Worm (Caenorhabditis elegans) whole organism, L2 larva: ENCODE data around the gene ZK1320.11.
A peak's percentile ranks its signal among the peaks of the same experiment; 100 is the strongest.

Source experiments
- Y55F3AM.14 ChIP-seq: fragments of 200-800 bp; sonication (Bioruptor generic); optimal IDR thresholded peaks from 2 replicates; lab custom pipeline; 2018; ENCODE audit warnings: mild to moderate bottlenecking, missing genetic modification characterization, missing compliant biosample characterization
- aly-2 ChIP-seq: fragments of 150-350 bp; optimal IDR thresholded peaks from 2 replicates; lab custom pipeline; 2014; ENCODE audit warnings: missing biosample characterization, missing genetic modification characterization
- ama-1 ChIP-seq: fragments of 150-350 bp; optimal IDR thresholded peaks from 2 replicates; lab custom pipeline; 2018; ENCODE audit warnings: inconsistent platforms
- crh-2 ChIP-seq: sonication (generic microtip); optimal IDR thresholded peaks from 2 replicates; lab custom pipeline; 2017; ENCODE audit warnings: missing biosample characterization, missing genetic modification characterization
- dmd-4 ChIP-seq: sonication (generic microtip); optimal IDR thresholded peaks from 2 replicates; lab custom pipeline; 2017; ENCODE audit warnings: missing biosample characterization, missing genetic modification characterization
- fos-1 ChIP-seq: fragments of 150-350 bp; optimal IDR thresholded peaks from 2 replicates; lab custom pipeline; 2014; ENCODE audit warnings: missing biosample characterization, missing genetic modification characterization
- gmeb-1 ChIP-seq: fragments of 150-350 bp; optimal IDR thresholded peaks from 2 replicates; lab custom pipeline; 2014; ENCODE audit warnings: missing biosample characterization, missing genetic modification characterization
- lsy-2 ChIP-seq, 2 experiments: fragments of 150-350 bp in 1 of 2; sonication (generic microtip) in 1 of 2; optimal IDR thresholded peaks; 2 replicates each; lab custom pipeline; 2014 to 2017; ENCODE audit warnings: missing biosample characterization in 2 of 2, missing genetic modification characterization in 2 of 2
- mdl-1 ChIP-seq, 2 experiments: fragments of 150-350 bp in 1 of 2; sonication (generic microtip) in 1 of 2; optimal IDR thresholded peaks; 2 replicates each; lab custom pipeline; 2017; ENCODE audit warnings: missing biosample characterization in 2 of 2, missing genetic modification characterization in 2 of 2
- nhr-11 ChIP-seq: fragments of 150-350 bp; optimal IDR thresholded peaks from 2 replicates; lab custom pipeline; 2014; ENCODE audit warnings: missing biosample characterization, missing genetic modification characterization
- nhr-6 ChIP-seq: fragments of 150-350 bp; optimal IDR thresholded peaks from 2 replicates; lab custom pipeline; 2014; ENCODE audit warnings: missing biosample characterization, missing genetic modification characterization
- snpc-4 ChIP-seq: fragments of 150-350 bp; optimal IDR thresholded peaks from 2 replicates; lab custom pipeline; 2014; ENCODE audit warnings: missing biosample characterization, missing genetic modification characterization
- unc-62 ChIP-seq: fragments of 150-350 bp; optimal IDR thresholded peaks from 2 replicates; lab custom pipeline; 2014; ENCODE audit warnings: missing biosample characterization, missing genetic modification reagents, missing genetic modification characterization
- ztf-11 ChIP-seq: sonication (generic microtip); optimal IDR thresholded peaks from 2 replicates; lab custom pipeline; 2017; ENCODE audit warnings: missing biosample characterization, missing genetic modification characterization

DNA sequence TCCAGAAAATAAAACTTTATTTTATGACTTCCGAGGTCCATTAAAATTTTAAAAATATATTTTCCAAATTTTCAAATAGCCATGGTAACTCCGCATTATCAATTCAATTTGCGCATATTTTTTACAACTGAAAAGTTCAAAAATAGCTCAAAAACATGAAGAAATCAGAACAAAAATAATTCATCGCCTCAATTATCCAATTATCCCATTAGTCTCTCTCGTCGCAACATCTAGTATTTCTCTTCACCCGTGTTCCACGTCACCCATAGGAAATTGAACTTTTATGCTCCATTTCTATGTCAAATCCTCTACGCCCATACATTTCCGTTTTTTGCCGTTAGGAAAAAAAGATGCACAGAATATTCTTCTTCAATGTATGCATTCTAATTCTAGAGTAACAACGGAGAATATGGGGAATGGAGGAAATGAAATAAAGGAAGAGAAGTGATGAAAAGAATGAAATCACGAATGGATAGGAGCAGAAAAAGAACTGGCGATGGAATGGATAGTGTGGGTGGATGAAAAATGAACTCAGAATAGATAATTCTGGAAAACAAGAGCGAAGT, 22.7 kb downstream of the ZK1320.11 start:
- TF ChIP-seq gmeb-1 (no peak), unc-62 (GFP tag; lab: Kevin White, UChicago) (no peak), Y55F3AM.14 (GFP tag; lab: Kevin White, UChicago) (no peak), nhr-6 (tag; lab: Kevin White, UChicago) (no peak), fos-1 (tag; lab: Kevin White, UChicago) (no peak), mdl-1 (tag; optimal IDR thresholded peaks at IDR 0.05; lab: Kevin White, UChicago) (no peak), ama-1 (lab: Kevin White, UChicago) (no peak), ztf-11 (tag; lab: Kevin White, UChicago) (no peak), snpc-4 (no peak), dmd-4 (tag; lab: Kevin White, UChicago) (no peak), lsy-2 (tag; optimal IDR thresholded peaks at IDR 0.05; lab: Kevin White, UChicago) (peak in 1 of 2 experiments; percentile 10), nhr-11 (tag; lab: Kevin White, UChicago) (no peak), crh-2 (tag; lab: Kevin White, UChicago) (peak; percentile 48), aly-2 (tag; lab: Kevin White, UChicago) (no peak)
